Fruit fly (Drosophila melanogaster) whole organism, embryonic: ENCODE measurements around the gene CG14868.

ENCODE experiments used
- Antp ChIP-seq: fragments of 200-800 bp; sonication (Bioruptor generic); optimal IDR thresholded peaks from 3 replicates; lab custom pipeline; 2016; ENCODE audit warnings: missing biosample characterization, missing genetic modification characterization
- Asciz ChIP-seq: fragments of 200-800 bp; sonication (Bioruptor generic); optimal IDR thresholded peaks from 2 replicates; lab custom pipeline; 2017; ENCODE audit warnings: missing biosample characterization, mild to moderate bottlenecking, missing genetic modification characterization, missing genetic modification reagents
- Atf-2 ChIP-seq: fragments of 200-800 bp; sonication (Bioruptor generic); optimal IDR thresholded peaks from 2 replicates; lab custom pipeline; 2016; ENCODE audit warnings: missing biosample characterization, missing genetic modification characterization
- Bgb ChIP-seq: fragments of 200-800 bp; sonication (Bioruptor generic); IDR thresholded peaks from 2 replicates; pipeline ENCODE4 v1.3.6; 2022; ENCODE audit warnings: missing biosample characterization, missing genetic modification characterization; ENCODE audit not compliant: partially characterized antibody
- CG10209 ChIP-seq: fragments of 200-800 bp; sonication (Bioruptor generic); optimal IDR thresholded peaks from 3 replicates; lab custom pipeline; 2017; ENCODE audit warnings: missing biosample characterization, mild to moderate bottlenecking, missing genetic modification characterization, missing genetic modification reagents
- CG11093 ChIP-seq: fragments of 200-800 bp; sonication (Bioruptor generic); IDR thresholded peaks from 3 replicates; pipeline ENCODE4 v1.3.6; 2022; ENCODE audit warnings: missing biosample characterization, missing genetic modification characterization
- CG12391 ChIP-seq: fragments of 200-800 bp; sonication (Bioruptor generic); optimal IDR thresholded peaks from 3 replicates; lab custom pipeline; 2018; ENCODE audit warnings: missing biosample characterization, mild to moderate bottlenecking, missing genetic modification characterization, moderate library complexity
- CG14050 ChIP-seq: fragments of 200-800 bp; sonication (Bioruptor generic); IDR thresholded peaks from 3 replicates; pipeline ENCODE4 v1.3.6; 2022; ENCODE audit warnings: missing biosample characterization, missing genetic modification characterization
- CG14441 ChIP-seq: fragments of 200-800 bp; sonication (Bioruptor generic); IDR thresholded peaks from 2 replicates; pipeline ENCODE4 v1.3.6; 2022; ENCODE audit warnings: missing biosample characterization, missing genetic modification characterization
- CG17361 ChIP-seq: fragments of 200-800 bp; sonication (Bioruptor generic); IDR thresholded peaks from 3 replicates; pipeline ENCODE4 v1.3.6; 2022; ENCODE audit warnings: missing biosample characterization, missing genetic modification characterization
- CG17385 ChIP-seq: fragments of 200-800 bp; sonication (Bioruptor generic); optimal IDR thresholded peaks from 3 replicates; lab custom pipeline; 2018; ENCODE audit warnings: missing biosample characterization, mild to moderate bottlenecking, missing genetic modification characterization
- CG18011 ChIP-seq: fragments of 200-800 bp; sonication (Bioruptor generic); optimal IDR thresholded peaks from 2 replicates; lab custom pipeline; 2017; ENCODE audit warnings: missing biosample characterization, missing genetic modification characterization, mild to moderate bottlenecking, moderate library complexity, missing genotype
- CG1832 ChIP-seq: fragments of 200-800 bp; sonication (Bioruptor generic); optimal IDR thresholded peaks from 2 replicates; lab custom pipeline; 2017; ENCODE audit warnings: missing biosample characterization, mild to moderate bottlenecking, missing genetic modification characterization, inconsistent platforms
- CG2116 ChIP-seq: fragments of 200-800 bp; sonication (Bioruptor generic); optimal IDR thresholded peaks from 3 replicates; lab custom pipeline; 2018; ENCODE audit warnings: missing biosample characterization, mild to moderate bottlenecking, missing genetic modification characterization
- CG31388 ChIP-seq: fragments of 200-800 bp; sonication (Bioruptor generic); optimal IDR thresholded peaks from 2 replicates; lab custom pipeline; 2016; ENCODE audit warnings: missing biosample characterization, missing genetic modification characterization
- CG3163 ChIP-seq: fragments of 200-800 bp; sonication (Bioruptor generic); optimal IDR thresholded peaks from 3 replicates; lab custom pipeline; 2016; ENCODE audit warnings: missing biosample characterization, missing genetic modification characterization
- CG3847 ChIP-seq: fragments of 200-800 bp; sonication (Bioruptor generic); IDR thresholded peaks from 2 replicates; pipeline ENCODE4 v1.3.6; 2022; ENCODE audit warnings: missing biosample characterization, missing genetic modification characterization
- CG6854 ChIP-seq: fragments of 200-800 bp; sonication (Bioruptor generic); optimal IDR thresholded peaks from 3 replicates; lab custom pipeline; 2017; ENCODE audit warnings: missing biosample characterization, mild to moderate bottlenecking, missing genetic modification characterization
- CG8281 ChIP-seq: fragments of 200-800 bp; sonication (Bioruptor generic); optimal IDR thresholded peaks from 2 replicates; lab custom pipeline; 2018; ENCODE audit warnings: missing biosample characterization, mild to moderate bottlenecking, missing genetic modification characterization, moderate library complexity
- CG9215 ChIP-seq: fragments of 200-800 bp; sonication (Bioruptor generic); IDR thresholded peaks from 2 replicates; pipeline ENCODE4 v1.3.6; 2022; ENCODE audit warnings: missing biosample characterization, missing genetic modification characterization
- CG9437 ChIP-seq: fragments of 200-800 bp; sonication (Bioruptor generic); optimal IDR thresholded peaks from 2 replicates; lab custom pipeline; 2018; ENCODE audit warnings: missing biosample characterization, mild to moderate bottlenecking, missing genetic modification characterization
- D19A ChIP-seq: fragments of 200-800 bp; optimal IDR thresholded peaks from 3 replicates; lab custom pipeline; 2019; ENCODE audit warnings: missing biosample characterization, mild to moderate bottlenecking, missing genetic modification characterization, moderate library complexity
- Dp ChIP-seq: fragments of 200-800 bp; sonication (Bioruptor generic); optimal IDR thresholded peaks from 2 replicates; lab custom pipeline; 2018; ENCODE audit warnings: missing biosample characterization, mild to moderate bottlenecking, missing genetic modification characterization, moderate library complexity
- Hand ChIP-seq: fragments of 200-800 bp; sonication (Bioruptor generic); optimal IDR thresholded peaks from 2 replicates; lab custom pipeline; 2017; ENCODE audit warnings: mild to moderate bottlenecking, missing biosample characterization, missing genetic modification reagents, missing genetic modification characterization
- Hey ChIP-seq: fragments of 200-800 bp; sonication (Bioruptor generic); optimal IDR thresholded peaks from 3 replicates; lab custom pipeline; 2018; ENCODE audit warnings: missing biosample characterization, mild to moderate bottlenecking, missing genetic modification characterization
- MESR4 ChIP-seq: fragments of 200-800 bp; sonication (Bioruptor generic); optimal IDR thresholded peaks from 2 replicates; lab custom pipeline; 2018; ENCODE audit warnings: missing biosample characterization, mild to moderate bottlenecking, missing genetic modification characterization, moderate library complexity
- Max ChIP-seq: fragments of 200-800 bp; sonication (Bioruptor generic); optimal IDR thresholded peaks from 2 replicates; lab custom pipeline; 2016; ENCODE audit warnings: missing biosample characterization, mild to moderate bottlenecking, missing genetic modification characterization
- Mrtf ChIP-seq: fragments of 200-800 bp; sonication (Bioruptor generic); IDR thresholded peaks from 3 replicates; pipeline ENCODE4 v1.3.6; 2022; ENCODE audit warnings: missing biosample characterization, missing genetic modification characterization
- NC2α ChIP-seq: fragments of 200-800 bp; sonication (Bioruptor generic); optimal IDR thresholded peaks from 2 replicates; lab custom pipeline; 2016; ENCODE audit warnings: missing biosample characterization, missing genetic modification characterization
- Nf-YC ChIP-seq: fragments of 200-800 bp; optimal IDR thresholded peaks from 3 replicates; lab custom pipeline; 2019; ENCODE audit warnings: missing biosample characterization, mild to moderate bottlenecking, missing genetic modification characterization, moderate library complexity
- Oaz ChIP-seq: fragments of 200-800 bp; sonication (Bioruptor generic); IDR thresholded peaks from 2 replicates; pipeline ENCODE4 v1.3.6; 2022; ENCODE audit warnings: missing biosample characterization, missing genetic modification characterization
- Pdp1 ChIP-seq, 2 experiments: fragments of 200-800 bp; sonication (Bioruptor generic); optimal IDR thresholded peaks; 3 replicates each; lab custom pipeline; 2016; ENCODE audit warnings: missing biosample characterization in 2 of 2, missing genetic modification characterization in 2 of 2, mild to moderate bottlenecking in 1 of 2, moderate library complexity in 1 of 2
- Poxn ChIP-seq: fragments of 200-800 bp; sonication (Bioruptor generic); IDR thresholded peaks from 2 replicates; pipeline ENCODE4 v1.3.6; 2022; ENCODE audit warnings: missing biosample characterization, missing genetic modification characterization
- Ssrp ChIP-seq: fragments of 200-800 bp; sonication (Bioruptor generic); optimal IDR thresholded peaks from 2 replicates; lab custom pipeline; 2018; ENCODE audit warnings: missing biosample characterization, mild to moderate bottlenecking, missing genetic modification characterization, moderate library complexity
- ab ChIP-seq: fragments of 200-800 bp; sonication (Bioruptor generic); optimal IDR thresholded peaks from 2 replicates; lab custom pipeline; 2016; ENCODE audit warnings: missing biosample characterization, missing genetic modification characterization
- bigmax ChIP-seq: fragments of 200-800 bp; sonication (Bioruptor generic); optimal IDR thresholded peaks from 2 replicates; lab custom pipeline; 2018; ENCODE audit warnings: missing biosample characterization, mild to moderate bottlenecking, missing genetic modification characterization
- crp ChIP-seq, 2 experiments: fragments of 200-800 bp; sonication (Bioruptor generic); optimal IDR thresholded peaks; 2 replicates in 1 of 2; 3 replicates in 1 of 2; lab custom pipeline; 2017; ENCODE audit warnings: missing biosample characterization in 2 of 2, missing genetic modification characterization in 2 of 2, mild to moderate bottlenecking in 1 of 2, moderate library complexity in 1 of 2
- fru ChIP-seq: fragments of >200 bp; optimal IDR thresholded peaks from 2 replicates; lab custom pipeline; 2017
- ftz-f1 ChIP-seq: fragments of 200-800 bp; sonication (Bioruptor generic); optimal IDR thresholded peaks from 2 replicates; lab custom pipeline; 2016; ENCODE audit warnings: missing biosample characterization, missing genetic modification characterization
- h ChIP-seq: fragments of >200 bp; optimal IDR thresholded peaks from 2 replicates; lab custom pipeline; 2017
- hbn ChIP-seq: fragments of 200-800 bp; sonication (Bioruptor generic); IDR thresholded peaks from 2 replicates; pipeline ENCODE4 v1.3.6; 2022; ENCODE audit warnings: missing biosample characterization, missing genetic modification characterization; ENCODE audit not compliant: partially characterized antibody
- jumu ChIP-seq: fragments of 200-800 bp; sonication (Bioruptor generic); optimal IDR thresholded peaks from 3 replicates; lab custom pipeline; 2016; ENCODE audit warnings: missing biosample characterization, missing genetic modification characterization
- nau ChIP-seq: fragments of 200-800 bp; sonication (Bioruptor generic); optimal IDR thresholded peaks from 3 replicates; lab custom pipeline; 2017; ENCODE audit warnings: missing biosample characterization, mild to moderate bottlenecking, missing genetic modification characterization, missing genetic modification reagents
- run ChIP-seq: fragments of 200-800 bp; sonication (Bioruptor generic); optimal IDR thresholded peaks from 3 replicates; lab custom pipeline; 2018; ENCODE audit warnings: missing biosample characterization, mild to moderate bottlenecking, missing genetic modification characterization
- ssp ChIP-seq: fragments of 200-800 bp; sonication (Bioruptor generic); IDR thresholded peaks from 2 replicates; pipeline ENCODE4 v1.3.6; 2022; ENCODE audit warnings: missing biosample characterization, missing genetic modification characterization
- stc ChIP-seq: fragments of 200-800 bp; sonication (Bioruptor generic); IDR thresholded peaks from 2 replicates; pipeline ENCODE4 v1.3.6; 2022; ENCODE audit warnings: missing biosample characterization, missing genetic modification characterization
- tgo ChIP-seq: fragments of 200-800 bp; sonication (Bioruptor generic); IDR thresholded peaks from 3 replicates; pipeline ENCODE4 v1.3.6; 2022; ENCODE audit warnings: missing biosample characterization, missing genetic modification characterization
- tin ChIP-seq: fragments of 200-800 bp; sonication (Bioruptor generic); optimal IDR thresholded peaks from 3 replicates; lab custom pipeline; 2016; ENCODE audit warnings: missing biosample characterization, missing genetic modification characterization
- zf30C ChIP-seq: fragments of 200-800 bp; sonication (Bioruptor generic); optimal IDR thresholded peaks from 3 replicates; lab custom pipeline; 2018; ENCODE audit warnings: missing biosample characterization, mild to moderate bottlenecking, missing genetic modification characterization
- zfh2 ChIP-seq: fragments of 200-800 bp; sonication (Bioruptor generic); optimal IDR thresholded peaks from 2 replicates; lab custom pipeline; 2016; ENCODE audit warnings: missing biosample characterization, missing genetic modification characterization

Gene CG14868

dm6 chr3R:15319912-15320746, 49.6 kb downstream of the CG14868 start, which contains the start of the genes CG6276 and CG44040 (continued):
- TF ChIP-seq Pdp1 (GFP tag; optimal IDR thresholded peaks at IDR 0.05; lab: Kevin White, UChicago) (peak; percentile 34 to 48), Max (peak; percentile 11), CG9215 (GFP tag; lab: Robert Waterston, UW) (peak; percentile 46; the same call in 1 of the 2 replicates), zfh2 (peak; percentile 55), CG14441 (GFP tag; lab: Robert Waterston, UW) (peak; percentile 59), Mrtf (peak; percentile 39; the same call in 1 of the 3 replicates), Oaz (GFP tag; lab: Robert Waterston, UW) (no peak), CG18011 (no peak), ab (no peak), zf30C (GFP tag; lab: Kevin White, UChicago) (no peak), Ssrp (tag; lab: Kevin White, UChicago) (peak; percentile 22), CG1832 (GFP tag; lab: Kevin White, UChicago) (no peak), Hey (tag; lab: Kevin White, UChicago) (no peak), CG11093 (GFP tag; lab: Robert Waterston, UW) (no peak), CG17385 (no peak), CG17361 (peak; percentile 67), stc (GFP tag; lab: Robert Waterston, UW) (no peak), h (lab: Kevin White, UChicago) (no peak), CG10209 (peak; percentile 43), CG2116 (GFP tag; lab: Kevin White, UChicago) (peak; percentile 24), CG3163 (GFP tag; lab: Kevin White, UChicago) (peak; percentile 2), Dp (GFP tag; lab: Kevin White, UChicago) (peak; percentile 21), tgo (GFP tag; lab: Robert Waterston, UW) (no peak; the same call in 2 of the 3 replicates), CG6854 (GFP tag; lab: Kevin White, UChicago) (no peak), Hand (GFP tag; lab: Kevin White, UChicago) (peak; percentile 57), Asciz (GFP tag; lab: Kevin White, UChicago) (peak; percentile 23), CG3847 (GFP tag; lab: Robert Waterston, UW) (no peak), ftz-f1 (no peak), bigmax (GFP tag; lab: Kevin White, UChicago) (no peak), MESR4 (GFP tag; lab: Kevin White, UChicago) (peak; percentile 63), Bgb (GFP tag; lab: Robert Waterston, UW) (no peak; the same call in 1 of the 2 replicates), D19A (tag; lab: Kevin White, UChicago) (peak; percentile 22), CG8281 (tag; lab: Kevin White, UChicago) (peak; percentile 38), Nf-YC (tag; lab: Kevin White, UChicago) (peak; percentile 42), run (tag; lab: Kevin White, UChicago) (no peak), crp (GFP tag; optimal IDR thresholded peaks at IDR 0.05; lab: Kevin White, UChicago) (no peak), nau (GFP tag; lab: Kevin White, UChicago) (no peak), Antp (GFP tag; lab: Kevin White, UChicago) (peak; percentile 32), CG31388 (GFP tag; lab: Kevin White, UChicago) (no peak), fru (lab: Kevin White, UChicago) (no peak), hbn (GFP tag; lab: Robert Waterston, UW) (no peak), CG9437 (GFP tag; lab: Kevin White, UChicago) (peak; percentile 51), CG12391 (peak; percentile 49), ssp (GFP tag; lab: Robert Waterston, UW) (no peak), NC2α (GFP tag; lab: Kevin White, UChicago) (no peak), tin (no peak), Poxn (GFP tag; lab: Robert Waterston, UW) (no peak), Atf-2 (GFP tag; lab: Kevin White, UChicago) (no peak), CG14050 (GFP tag; lab: Robert Waterston, UW) (0 out of 3 replicates have a peak, but pooled peaks have one; percentile 30), jumu (GFP tag; lab: Kevin White, UChicago) (no peak)
